Worm (Caenorhabditis elegans): Measurements from ENCODE around the gene ikke-1.

- no peak for TF ChIP-seq unc-130 (GFP tag; optimal IDR thresholded peaks at IDR 0.05)
- no peak for TF ChIP-seq nhr-25 (tag; optimal IDR thresholded peaks at IDR 0.05; ENCODE audit: borderline replicate concordance, insufficient read depth)
- TF ChIP-seq hlh-30 (tag; optimal IDR thresholded peaks at IDR 0.05; ENCODE audit: insufficient read depth), result no peak
- no peak for TF ChIP-seq nhr-76 (tag; optimal IDR thresholded peaks at IDR 0.05)
- TF ChIP-seq lin-29 (GFP tag; IDR thresholded peaks at IDR 0.05), result no peak
- TF ChIP-seq lin-13 (GFP tag; optimal IDR thresholded peaks at IDR 0.05), result no peak
- TF ChIP-seq nhr-42 (GFP tag; IDR thresholded peaks at IDR 0.05), result no peak
- no peak for TF ChIP-seq R02D3.7 (tag; optimal IDR thresholded peaks at IDR 0.05)
These were observed 38.2 kb downstream of the ikke-1 start, which contains the start of gene F59B2.9 for ce11 chrIII:9012309-9012708.

Measured in whole organism, L4 larva.